Fruit fly (Drosophila melanogaster): ENCODE measurements around the gene CG13699.

DNA sequence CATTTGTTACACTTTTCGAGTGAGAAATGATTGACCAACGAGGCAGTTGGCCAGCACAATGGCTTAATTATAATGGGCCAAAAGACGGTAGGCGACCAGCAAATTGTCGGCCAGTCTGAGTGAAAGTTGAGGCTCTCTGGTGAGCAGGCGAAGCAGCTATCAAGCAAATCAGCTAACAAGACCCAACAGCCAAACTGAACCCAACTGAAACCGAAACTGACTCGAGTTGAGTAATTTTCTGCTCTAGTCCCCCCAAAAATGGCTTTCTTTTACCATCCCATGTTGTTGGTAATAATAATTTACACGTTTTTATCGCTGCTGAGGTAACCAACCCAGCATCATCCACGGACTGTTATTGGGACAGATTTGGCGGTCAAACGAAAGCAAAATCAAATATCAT is 805 bp upstream of the CG13699 start:
- TF ChIP-seq cic (GFP tag; optimal IDR thresholded peaks at IDR 0.05) (no peak), Mnt (GFP tag; optimal IDR thresholded peaks at IDR 0.05) (no peak), kay (GFP tag; ENCODE audit: borderline replicate concordance) (no peak), CG5204 (GFP tag; optimal IDR thresholded peaks at IDR 0.05) (no peak), CG12768 (GFP tag; optimal IDR thresholded peaks at IDR 0.05) (no peak), CG11617 (GFP tag; optimal IDR thresholded peaks at IDR 0.05) (no peak), cnc (optimal IDR thresholded peaks at IDR 0.05) (no peak), CG1620 (GFP tag; optimal IDR thresholded peaks at IDR 0.05) (no peak), Clk (GFP tag; optimal IDR thresholded peaks at IDR 0.05) (no peak), tj (GFP tag; optimal IDR thresholded peaks at IDR 0.05) (no peak)
